Worm (Caenorhabditis elegans) whole organism, mixed stage, embryonic: ENCODE results near the gene C47E8.11.

Source experiments
- bed-3 ChIP-seq: fragments of 200-800 bp; sonication (Bioruptor generic); optimal IDR thresholded peaks from 3 replicates; lab custom pipeline; 2018; ENCODE audit warnings: mild to moderate bottlenecking, missing genetic modification characterization, moderate library complexity, missing compliant biosample characterization
- blmp-1 ChIP-seq: fragments of 150-350 bp; optimal IDR thresholded peaks from 2 replicates; lab custom pipeline; 2014; ENCODE audit warnings: missing biosample characterization, missing genetic modification characterization
- ceh-83 ChIP-seq: fragments of 200-800 bp; sonication (Bioruptor generic); optimal IDR thresholded peaks from 2 replicates; lab custom pipeline; 2018; ENCODE audit warnings: mild to moderate bottlenecking, missing genetic modification characterization, missing compliant biosample characterization
- ces-1 ChIP-seq: fragments of 150-350 bp; optimal IDR thresholded peaks from 2 replicates; lab custom pipeline; 2014; ENCODE audit warnings: missing biosample characterization, missing genetic modification reagents, missing genetic modification characterization
- cnd-1 ChIP-seq: fragments of 200-800 bp; sonication (Bioruptor generic); optimal IDR thresholded peaks from 2 replicates; lab custom pipeline; 2018; ENCODE audit warnings: mild to moderate bottlenecking, missing genetic modification characterization, missing compliant biosample characterization
- drap-1 ChIP-seq: fragments of 200-800 bp; sonication (Bioruptor generic); optimal IDR thresholded peaks from 3 replicates; lab custom pipeline; 2018; ENCODE audit warnings: mild to moderate bottlenecking, missing genetic modification characterization, missing compliant biosample characterization
- elt-1 ChIP-seq: sonication (generic microtip); optimal IDR thresholded peaks from 2 replicates; lab custom pipeline; 2017; ENCODE audit warnings: missing genetic modification characterization, mild to moderate bottlenecking, missing compliant biosample characterization, antibody characterized with exemption, moderate library complexity, borderline replicate concordance; ENCODE audit not compliant: insufficient read depth
- elt-3 ChIP-seq: fragments of 150-350 bp; optimal IDR thresholded peaks from 2 replicates; lab custom pipeline; 2014; ENCODE audit warnings: missing biosample characterization, missing genetic modification characterization
- flh-1 ChIP-seq: fragments of 200-800 bp; sonication (Bioruptor generic); optimal IDR thresholded peaks from 2 replicates; lab custom pipeline; 2018; ENCODE audit warnings: mild to moderate bottlenecking, missing genetic modification characterization, moderate library complexity, missing compliant biosample characterization
- ham-2 ChIP-seq: fragments of 200-800 bp; sonication (Bioruptor generic); optimal IDR thresholded peaks from 2 replicates; lab custom pipeline; 2018; ENCODE audit warnings: mild to moderate bottlenecking, missing genetic modification characterization, missing compliant biosample characterization
- hlh-1 ChIP-seq: fragments of 150-350 bp; optimal IDR thresholded peaks from 2 replicates; lab custom pipeline; 2014; ENCODE audit warnings: missing biosample characterization, missing genetic modification reagents, missing genetic modification characterization
- lin-13 ChIP-seq: fragments of 150-350 bp; optimal IDR thresholded peaks from 2 replicates; lab custom pipeline; 2014; ENCODE audit warnings: missing biosample characterization, missing genetic modification characterization
- lin-32 ChIP-seq: fragments of 200-800 bp; sonication (Bioruptor generic); optimal IDR thresholded peaks from 2 replicates; lab custom pipeline; 2018; ENCODE audit warnings: mild to moderate bottlenecking, missing genetic modification characterization, missing compliant biosample characterization
- mep-1 ChIP-seq: fragments of 150-350 bp; optimal IDR thresholded peaks from 2 replicates; lab custom pipeline; 2017; ENCODE audit warnings: missing biosample characterization, missing genetic modification reagents, missing genetic modification characterization, inconsistent platforms
- mls-2 ChIP-seq: sonication (generic microtip); optimal IDR thresholded peaks from 2 replicates; lab custom pipeline; 2016; ENCODE audit warnings: mild to moderate bottlenecking, missing genetic modification characterization, moderate library complexity, missing compliant biosample characterization
- nhr-2 ChIP-seq: fragments of 150-350 bp; optimal IDR thresholded peaks from 2 replicates; lab custom pipeline; 2014; ENCODE audit warnings: missing biosample characterization, missing genetic modification characterization
- nhr-237 ChIP-seq: fragments of 150-350 bp; optimal IDR thresholded peaks from 2 replicates; lab custom pipeline; 2014; ENCODE audit warnings: missing biosample characterization, missing genetic modification characterization
- nhr-28 ChIP-seq: fragments of 150-350 bp; optimal IDR thresholded peaks from 2 replicates; lab custom pipeline; 2014; ENCODE audit warnings: missing biosample characterization, missing genetic modification characterization
- nhr-76 ChIP-seq: sonication (generic microtip); optimal IDR thresholded peaks from 2 replicates; lab custom pipeline; 2017; ENCODE audit warnings: missing biosample characterization, missing genetic modification characterization
- sem-2 ChIP-seq: fragments of 200-800 bp; sonication (Bioruptor generic); optimal IDR thresholded peaks from 2 replicates; lab custom pipeline; 2018; ENCODE audit warnings: mild to moderate bottlenecking, missing genetic modification characterization, missing compliant biosample characterization
- snpc-4 ChIP-seq: fragments of 150-350 bp; optimal IDR thresholded peaks from 2 replicates; lab custom pipeline; 2014; ENCODE audit warnings: missing biosample characterization, missing genetic modification characterization
- sptf-1 ChIP-seq: sonication (generic microtip); optimal IDR thresholded peaks from 2 replicates; lab custom pipeline; 2017; ENCODE audit warnings: mild to moderate bottlenecking, missing genetic modification characterization, moderate library complexity, missing compliant biosample characterization
- tbx-8 ChIP-seq: fragments of 200-800 bp; sonication (Bioruptor generic); optimal IDR thresholded peaks from 2 replicates; lab custom pipeline; 2018; ENCODE audit warnings: mild to moderate bottlenecking, missing genetic modification characterization, moderate library complexity, missing compliant biosample characterization
- unc-120 ChIP-seq: sonication (generic microtip); optimal IDR thresholded peaks from 2 replicates; lab custom pipeline; 2017; ENCODE audit warnings: missing genetic modification characterization, missing compliant biosample characterization; ENCODE audit not compliant: poor library complexity, severe bottlenecking
- unc-39 ChIP-seq: fragments of 150-350 bp; optimal IDR thresholded peaks from 2 replicates; lab custom pipeline; 2014; ENCODE audit warnings: missing biosample characterization, missing genetic modification characterization
- unc-62 ChIP-seq: fragments of 150-350 bp; optimal IDR thresholded peaks from 2 replicates; lab custom pipeline; 2014; ENCODE audit warnings: missing biosample characterization, missing genetic modification reagents, missing genetic modification characterization
- zip-8 ChIP-seq: fragments of 150-350 bp; optimal IDR thresholded peaks from 2 replicates; lab custom pipeline; 2014; ENCODE audit warnings: missing biosample characterization, missing genetic modification characterization
- ztf-11 ChIP-seq: fragments of 150-350 bp; optimal IDR thresholded peaks from 2 replicates; lab custom pipeline; 2014; ENCODE audit warnings: missing biosample characterization, missing genetic modification characterization

The C47E8.11 gene

DNA sequence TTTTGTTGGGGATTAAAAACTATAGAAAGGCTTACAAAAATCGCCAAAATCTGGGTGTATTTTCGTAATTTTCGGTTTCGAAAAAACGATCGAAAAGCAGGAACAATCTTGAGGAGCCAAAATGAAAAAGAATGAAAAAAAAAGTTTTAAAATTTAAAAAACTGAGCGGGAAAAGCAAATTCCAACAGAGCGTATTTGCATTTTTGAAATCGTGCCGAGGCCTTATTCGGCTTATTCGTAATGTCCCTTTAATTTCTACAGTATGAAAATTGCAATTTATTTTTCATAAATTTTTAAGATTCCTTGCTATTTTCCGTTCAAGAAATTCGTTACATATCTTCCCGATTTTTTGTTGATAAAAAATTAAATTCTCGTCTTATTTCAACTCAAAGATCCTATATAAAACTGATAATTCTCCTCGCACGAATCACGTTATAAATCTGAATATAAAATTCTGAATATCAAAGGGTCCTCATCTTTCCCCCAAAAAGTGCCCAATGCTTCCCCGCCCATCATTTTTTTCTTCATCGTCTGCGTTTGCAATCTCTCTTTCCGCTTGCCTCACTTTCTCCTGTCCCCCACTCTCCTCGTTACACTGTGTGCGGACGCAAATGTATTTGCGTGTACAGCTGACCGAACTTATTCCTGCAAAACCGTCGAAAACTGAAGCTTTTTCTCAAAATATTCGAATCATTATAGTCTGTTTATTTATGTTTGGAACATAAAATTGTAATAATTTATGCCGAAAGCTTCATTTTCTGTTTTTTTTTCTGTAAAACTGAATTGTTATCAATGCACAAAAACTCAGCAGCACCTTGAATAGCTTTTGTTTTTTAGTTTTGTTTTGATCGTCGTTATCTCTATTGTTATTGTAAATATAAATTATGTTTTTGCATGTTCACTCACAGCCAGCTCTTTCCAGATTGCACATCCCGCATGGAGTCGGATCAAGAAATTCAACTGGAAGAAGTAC is 42.3 kb upstream of the C47E8.11 start, which contains the start of the genes rfc-1 and pmp-3:
rfc-1 (minus strand) TSS at position 163 of the 973 bp plus-strand sequence.
pmp-3 (plus strand) TSS at position 923 of the 973 bp plus-strand sequence.
- TF ChIP-seq unc-62 (GFP tag; lab: Kevin White, UChicago) (peak; percentile 41), hlh-1 (tag; lab: Kevin White, UChicago) (peak; percentile 0), blmp-1 (tag; lab: Kevin White, UChicago) (peak; percentile 52), cnd-1 (tag; lab: Kevin White, UChicago) (no peak), unc-39 (tag; lab: Kevin White, UChicago) (no peak), elt-3 (tag; lab: Kevin White, UChicago) (no peak)
- TF ChIP-seq, all 35 proteins: peak for 3

ce11 chrV:14648825-14649224 is 39.6 kb upstream of the C47E8.11 start:
- TF ChIP-seq elt-3 (tag; lab: Kevin White, UChicago) (no peak), ces-1 (GFP tag; lab: Kevin White, UChicago) (peak; percentile 53)

- TF ChIP-seq unc-39 (tag; lab: Kevin White, UChicago) (no peak), ces-1 (GFP tag; lab: Kevin White, UChicago) (peak; percentile 25), cnd-1 (tag; lab: Kevin White, UChicago) (peak; percentile 43), hlh-1 (tag; lab: Kevin White, UChicago) (peak; percentile 17)
Measured at ce11 chrV:14649929-14650328, 38.5 kb upstream of the C47E8.11 start.

DNA sequence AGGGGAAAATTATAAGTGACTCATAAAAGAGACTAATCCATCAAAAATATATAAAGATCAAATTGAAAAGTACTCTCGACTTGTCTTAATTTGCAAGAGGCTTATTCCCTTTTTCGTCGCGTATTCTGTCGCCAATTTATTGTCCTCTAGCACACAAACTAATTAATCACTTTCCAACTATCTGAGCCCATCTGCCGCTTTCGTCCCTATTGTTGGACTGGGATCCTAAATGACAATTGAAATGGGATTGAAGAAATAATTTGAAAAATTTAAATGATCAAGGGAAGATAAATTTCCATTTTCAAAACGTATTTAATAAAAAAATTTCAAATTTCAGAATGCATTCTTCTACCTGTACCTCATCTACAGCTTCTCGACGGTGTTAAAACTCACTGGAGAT is 37.8 kb upstream of the C47E8.11 start:
- TF ChIP-seq nhr-2 (tag; lab: Kevin White, UChicago) (no peak), lin-32 (no peak), zip-8 (no peak), flh-1 (GFP tag; lab: Kevin White, UChicago) (no peak), nhr-237 (tag; lab: Kevin White, UChicago) (no peak), sem-2 (GFP tag; lab: Kevin White, UChicago) (no peak), snpc-4 (tag; lab: Kevin White, UChicago) (no peak), ztf-11 (tag; lab: Kevin White, UChicago) (no peak), unc-39 (tag; lab: Kevin White, UChicago) (no peak), cnd-1 (tag; lab: Kevin White, UChicago) (peak; percentile 45), unc-120 (no peak), ham-2 (GFP tag; lab: Kevin White, UChicago) (no peak), sptf-1 (no peak), tbx-8 (GFP tag; lab: Kevin White, UChicago) (no peak), mls-2 (tag; lab: Kevin White, UChicago) (no peak), blmp-1 (tag; lab: Kevin White, UChicago) (no peak), nhr-76 (no peak), ceh-83 (GFP tag; lab: Kevin White, UChicago) (no peak), unc-62 (GFP tag; lab: Kevin White, UChicago) (peak; percentile 36), drap-1 (GFP tag; lab: Kevin White, UChicago) (no peak), elt-3 (tag; lab: Kevin White, UChicago) (no peak), nhr-28 (tag; lab: Kevin White, UChicago) (no peak), hlh-1 (tag; lab: Kevin White, UChicago) (no peak), ces-1 (GFP tag; lab: Kevin White, UChicago) (peak; percentile 84)
- TF ChIP-seq, all 35 proteins: peak for 3

ce11 chrV:14655689-14656088 is 32.7 kb upstream of the C47E8.11 start:
- no peak for TF ChIP-seq blmp-1 (tag; lab: Kevin White, UChicago)
- TF ChIP-seq unc-39 (tag; lab: Kevin White, UChicago): no peak

ce11 chrV:14656970-14657369 is 31.4 kb upstream of the C47E8.11 start:
- TF ChIP-seq unc-120 (no peak), mep-1 (tag; lab: Kevin White, UChicago) (no peak), flh-1 (GFP tag; lab: Kevin White, UChicago) (no peak), zip-8 (no peak), lin-13 (no peak), ham-2 (GFP tag; lab: Kevin White, UChicago) (no peak), nhr-237 (tag; lab: Kevin White, UChicago) (no peak), elt-1 (tag; lab: Kevin White, UChicago) (no peak), tbx-8 (GFP tag; lab: Kevin White, UChicago) (no peak), nhr-28 (tag; lab: Kevin White, UChicago) (no peak), bed-3 (GFP tag; lab: Kevin White, UChicago) (no peak), blmp-1 (tag; lab: Kevin White, UChicago) (no peak)
- TF ChIP-seq, all 35 proteins: peak for 0
